Fruit fly (Drosophila melanogaster): Measurements from ENCODE around the gene CG31848.

The CG31848 gene

dm6 chr2L:13236194-13236593 lies 29.5 kb downstream of the CG31848 start, which contains the start of gene Jhbp14:
TSS of gene Jhbp14 (plus strand) at chr2L:13236494.
- TF ChIP-seq pan (optimal IDR thresholded peaks at IDR 0.05) (no peak), psq (optimal IDR thresholded peaks at IDR 0.05) (no peak), usp (GFP tag; optimal IDR thresholded peaks at IDR 0.05) (no peak), EcR (GFP tag; optimal IDR thresholded peaks at IDR 0.05) (no peak), Dll (optimal IDR thresholded peaks at IDR 0.05) (no peak), CG8478 (optimal IDR thresholded peaks at IDR 0.05) (no peak)

- TF ChIP-seq Dll (optimal IDR thresholded peaks at IDR 0.05), result no peak
- TF ChIP-seq pan (optimal IDR thresholded peaks at IDR 0.05), result no peak
- TF ChIP-seq usp (GFP tag; optimal IDR thresholded peaks at IDR 0.05), result no peak
- TF ChIP-seq CG8478 (optimal IDR thresholded peaks at IDR 0.05), result no peak
- no peak for TF ChIP-seq EcR (GFP tag; optimal IDR thresholded peaks at IDR 0.05)
- TF ChIP-seq psq (optimal IDR thresholded peaks at IDR 0.05), result no peak
Measured at dm6 chr2L:13234610-13235489, 30.8 kb downstream of the CG31848 start, which contains the start of gene Mabi. TSS of gene Mabi (minus strand) at chr2L:13234660.

- TF ChIP-seq CG8478 (optimal IDR thresholded peaks at IDR 0.05), result no peak
- TF ChIP-seq pan (optimal IDR thresholded peaks at IDR 0.05), result no peak
- TF ChIP-seq usp (GFP tag; optimal IDR thresholded peaks at IDR 0.05), result no peak
- TF ChIP-seq Dll (optimal IDR thresholded peaks at IDR 0.05), result no peak
- no peak for TF ChIP-seq EcR (GFP tag; optimal IDR thresholded peaks at IDR 0.05)
- no peak for TF ChIP-seq psq (optimal IDR thresholded peaks at IDR 0.05)
Measured at dm6 chr2L:13231739-13232138, 33.9 kb downstream of the CG31848 start, which contains the start of gene Prosalpha6T. TSS of gene Prosalpha6T (plus strand) at chr2L:13232039.

- TF ChIP-seq EcR (GFP tag; optimal IDR thresholded peaks at IDR 0.05) (no peak), pan (optimal IDR thresholded peaks at IDR 0.05) (no peak), Dll (optimal IDR thresholded peaks at IDR 0.05) (no peak), psq (optimal IDR thresholded peaks at IDR 0.05) (no peak), usp (GFP tag; optimal IDR thresholded peaks at IDR 0.05) (no peak), CG8478 (optimal IDR thresholded peaks at IDR 0.05) (no peak)
Measured at dm6 chr2L:13229388-13229882, 36.2 kb downstream of the CG31848 start, which contains the start of gene CG16815. TSS of gene CG16815 (plus strand) at chr2L:13229832.

dm6 chr2L:13227242-13227641 lies 38.4 kb downstream of the CG31848 start, which contains the start of gene CG16813:
TSS of gene CG16813 (plus strand) at chr2L:13227529.
- TF ChIP-seq Dll (optimal IDR thresholded peaks at IDR 0.05) (no peak), usp (GFP tag; optimal IDR thresholded peaks at IDR 0.05) (no peak), CG8478 (optimal IDR thresholded peaks at IDR 0.05) (no peak)

dm6 chr2L:13225225-13225840 lies 40.3 kb downstream of the CG31848 start, which contains the start of gene CG15480:
TSS of gene CG15480 (minus strand) at chr2L:13225275.
- no peak for TF ChIP-seq EcR (GFP tag; optimal IDR thresholded peaks at IDR 0.05)

dm6 chr2L:13222225-13222648 lies 43.4 kb downstream of the CG31848 start, which contains the start of the genes Ski6 and CG16812:
TSS of gene Ski6 (minus strand) at chr2L:13222429.
TSS of gene CG16812 (plus strand) at chr2L:13222587.
- TF ChIP-seq Dll (optimal IDR thresholded peaks at IDR 0.05) (no peak), usp (GFP tag; optimal IDR thresholded peaks at IDR 0.05) (no peak), CG8478 (optimal IDR thresholded peaks at IDR 0.05) (no peak), pan (optimal IDR thresholded peaks at IDR 0.05) (no peak), EcR (GFP tag; optimal IDR thresholded peaks at IDR 0.05) (no peak), psq (optimal IDR thresholded peaks at IDR 0.05) (no peak)

dm6 chr2L:13219281-13220092 lies 46.2 kb downstream of the CG31848 start, which contains the start of the genes CG9426 and mRF1:
TSS of gene CG9426 (minus strand) at chr2L:13219923.
TSS of gene mRF1 (plus strand) at chr2L:13219979.
- no peak for TF ChIP-seq EcR (GFP tag; optimal IDR thresholded peaks at IDR 0.05)
- TF ChIP-seq psq (optimal IDR thresholded peaks at IDR 0.05), result no peak
- no peak for TF ChIP-seq Dll (optimal IDR thresholded peaks at IDR 0.05)
- TF ChIP-seq CG8478 (optimal IDR thresholded peaks at IDR 0.05), result no peak
- no peak for TF ChIP-seq pan (optimal IDR thresholded peaks at IDR 0.05)
- no peak for TF ChIP-seq usp (GFP tag; optimal IDR thresholded peaks at IDR 0.05)

- no peak for TF ChIP-seq EcR (GFP tag; optimal IDR thresholded peaks at IDR 0.05)
- TF ChIP-seq usp (GFP tag; optimal IDR thresholded peaks at IDR 0.05), result no peak
- no peak for TF ChIP-seq pan (optimal IDR thresholded peaks at IDR 0.05)
- no peak for TF ChIP-seq Dll (optimal IDR thresholded peaks at IDR 0.05)
Measured at dm6 chr2L:13215010-13215409, 50.7 kb downstream of the CG31848 start, which contains the start of gene kek4. TSS of gene kek4 (minus strand) at chr2L:13215350.
